Worm (Caenorhabditis elegans): ENCODE measurements around the gene C08B6.8.

C08B6.8 gene

ce11 chrV:10178166-10178565 lies 43.7 kb downstream of the C08B6.8 start:
- peak; percentile 63 for TF ChIP-seq isw-1 (GFP tag; IDR thresholded peaks at IDR 0.05)
- TF ChIP-seq nhr-84 (tag; optimal IDR thresholded peaks at IDR 0.05) = no peak
- TF ChIP-seq nhr-76 (tag; optimal IDR thresholded peaks at IDR 0.05) = no peak
- no peak for TF ChIP-seq alr-1 (tag; optimal IDR thresholded peaks at IDR 0.05; ENCODE audit: borderline replicate concordance)
- TF ChIP-seq ceh-8 (GFP tag; optimal IDR thresholded peaks at IDR 0.05) = no peak
- peak; percentile 62 for TF ChIP-seq vab-15 (tag; optimal IDR thresholded peaks at IDR 0.05)
- peak; percentile 32 to 56 (median 39) for TF ChIP-seq dpl-1 (GFP tag; optimal IDR thresholded peaks at IDR 0.05)
- TF ChIP-seq fkh-8 (tag; optimal IDR thresholded peaks at IDR 0.05) = peak; percentile 85
- TF ChIP-seq jun-1 (tag; optimal IDR thresholded peaks at IDR 0.05) = peak; percentile 39
- TF ChIP-seq blmp-1 (tag; optimal IDR thresholded peaks at IDR 0.05) = peak; percentile 95
- TF ChIP-seq elt-2 (tag; optimal IDR thresholded peaks at IDR 0.05) = peak; percentile 24
- TF ChIP-seq unc-130 (tag; optimal IDR thresholded peaks at IDR 0.05) = peak; percentile 39
- peak; percentile 70 for TF ChIP-seq egl-13 (tag; optimal IDR thresholded peaks at IDR 0.05)
- TF ChIP-seq snpc-4 (tag; optimal IDR thresholded peaks at IDR 0.05) = peak; percentile 54
- peak; percentile 78 for TF ChIP-seq pax-3 (tag; optimal IDR thresholded peaks at IDR 0.05)
- TF ChIP-seq sox-4 (tag; optimal IDR thresholded peaks at IDR 0.05) = peak; percentile 41
- no peak for TF ChIP-seq ceh-82 (tag; optimal IDR thresholded peaks at IDR 0.05)
- TF ChIP-seq zip-4 (GFP tag; optimal IDR thresholded peaks at IDR 0.05) = no peak
- peak; percentile 90 for TF ChIP-seq nhr-85 (tag)
- no peak for TF ChIP-seq elt-3 (tag; optimal IDR thresholded peaks at IDR 0.05)
- TF ChIP-seq tbx-2 (tag; optimal IDR thresholded peaks at IDR 0.05) = peak; percentile 75
- TF ChIP-seq C04F5.9 (tag; optimal IDR thresholded peaks at IDR 0.05) = peak; percentile 52
- no peak for TF ChIP-seq hlh-17 (GFP tag; optimal IDR thresholded peaks at IDR 0.05; ENCODE audit: borderline replicate concordance)
- no peak for TF ChIP-seq Y116A8C.19 (tag; optimal IDR thresholded peaks at IDR 0.05; ENCODE audit: borderline replicate concordance)
- peak in 1 of 2 experiments; percentile 60 for TF ChIP-seq ztf-11 (tag; optimal IDR thresholded peaks at IDR 0.05)
- no peak for TF ChIP-seq ama-1 (optimal IDR thresholded peaks at IDR 0.05)
- peak; percentile 85 for TF ChIP-seq lin-14 (GFP tag; optimal IDR thresholded peaks at IDR 0.05)
- no peak for TF ChIP-seq mef-2 (tag; optimal IDR thresholded peaks at IDR 0.05)
- no peak for TF ChIP-seq tlp-1 (tag; optimal IDR thresholded peaks at IDR 0.05)
- no peak for TF ChIP-seq C34B4.2 (tag; optimal IDR thresholded peaks at IDR 0.05)
- peak; percentile 23 for TF ChIP-seq nhr-237 (tag; optimal IDR thresholded peaks at IDR 0.05)
- TF ChIP-seq unc-62 (GFP tag; optimal IDR thresholded peaks at IDR 0.05) = no peak
- no peak for TF ChIP-seq ztf-4 (tag; optimal IDR thresholded peaks at IDR 0.05)
- peak; percentile 44 for TF ChIP-seq C16A3.4 (tag; optimal IDR thresholded peaks at IDR 0.05)
- peak; percentile 85 for TF ChIP-seq nhr-47 (tag; optimal IDR thresholded peaks at IDR 0.05)
- TF ChIP-seq irx-1 (tag; optimal IDR thresholded peaks at IDR 0.05) = peak; percentile 34
- peak; percentile 34 for TF ChIP-seq skn-1 (tag; optimal IDR thresholded peaks at IDR 0.05)
- TF ChIP-seq ces-1 (GFP tag; optimal IDR thresholded peaks at IDR 0.05) = no peak
- TF ChIP-seq unc-98 (GFP tag; IDR thresholded peaks at IDR 0.05) = no peak
- peak; percentile 79 for TF ChIP-seq xbp-1 (tag; optimal IDR thresholded peaks at IDR 0.05)
- TF ChIP-seq ets-5 (GFP tag; IDR thresholded peaks at IDR 0.05) = no peak
- TF ChIP-seq lin-15B (tag; optimal IDR thresholded peaks at IDR 0.05) = peak; percentile 41
- TF ChIP-seq nhr-28 (tag; optimal IDR thresholded peaks at IDR 0.05) = no peak
- TF ChIP-seq dsc-1 (tag; optimal IDR thresholded peaks at IDR 0.05) = peak; percentile 73
- peak; percentile 59 to 60 for TF ChIP-seq efl-1 (optimal IDR thresholded peaks at IDR 0.05)
- peak; percentile 49 to 95 for TF ChIP-seq efl-1 (GFP tag; optimal IDR thresholded peaks at IDR 0.05 in 1 of 2)
- TF ChIP-seq unc-30 (tag; optimal IDR thresholded peaks at IDR 0.05) = no peak
- TF ChIP-seq aly-2 (tag; optimal IDR thresholded peaks at IDR 0.05) = no peak
- TF ChIP-seq zag-1 (tag; optimal IDR thresholded peaks at IDR 0.05) = no peak
- TF ChIP-seq snu-23 (GFP tag; optimal IDR thresholded peaks at IDR 0.05) = peak; percentile 81
- peak; percentile 71 for TF ChIP-seq swsn-7 (tag; optimal IDR thresholded peaks at IDR 0.05)
- no peak for TF ChIP-seq sptf-1 (tag; optimal IDR thresholded peaks at IDR 0.05)
- no peak for TF ChIP-seq fos-1 (tag; optimal IDR thresholded peaks at IDR 0.05)
- no peak for TF ChIP-seq aha-1 (tag; optimal IDR thresholded peaks at IDR 0.05)
- peak; percentile 80 for TF ChIP-seq nhr-90 (tag; optimal IDR thresholded peaks at IDR 0.05; ENCODE audit: poor library complexity)

Data from whole organism, L1 larva.